Worm (Caenorhabditis elegans) whole organism, midembryonic: ENCODE data around the gene gly-7.

Experiments
- T22C8.4 ChIP-seq: fragments of 200-800 bp; sonication (Bioruptor generic); IDR thresholded peaks from 2 replicates; pipeline ENCODE4 v1.3.6; 2022; ENCODE audit warnings: missing genetic modification characterization, missing compliant biosample characterization
- cog-1 ChIP-seq: sonication (generic microtip); optimal IDR thresholded peaks from 2 replicates; lab custom pipeline; 2016; ENCODE audit warnings: missing genetic modification characterization, missing compliant biosample characterization
- flt-1 ChIP-seq: fragments of 200-800 bp; sonication (Bioruptor generic); IDR thresholded peaks from 2 replicates; pipeline ENCODE4 v1.3.6; 2022; ENCODE audit warnings: missing genetic modification characterization, missing compliant biosample characterization
- klf-2 ChIP-seq: fragments of 200-800 bp; sonication (Bioruptor generic); conservative IDR thresholded peaks from 2 replicates; pipeline ENCODE4 v1.3.6; 2022; ENCODE audit warnings: missing genetic modification reagents, missing genetic modification characterization, missing compliant biosample characterization
- med-1 ChIP-seq: sonication (generic microtip); optimal IDR thresholded peaks from 2 replicates; lab custom pipeline; 2017; ENCODE audit warnings: missing genetic modification characterization, mild to moderate bottlenecking, missing compliant biosample characterization, antibody characterized with exemption, missing genetic modification reagents; ENCODE audit not compliant: insufficient read depth
- ref-1 ChIP-seq: fragments of 200-800 bp; sonication (Bioruptor generic); conservative IDR thresholded peaks from 2 replicates; pipeline ENCODE4 v1.3.6; 2022; ENCODE audit warnings: missing genetic modification reagents, missing genetic modification characterization, missing compliant biosample characterization
- tab-1 ChIP-seq: fragments of 200-800 bp; sonication (Bioruptor generic); IDR thresholded peaks from 2 replicates; pipeline ENCODE4 v1.3.6; 2022; ENCODE audit warnings: missing genetic modification characterization, missing compliant biosample characterization
- ztf-23 ChIP-seq: fragments of 200-800 bp; sonication (Bioruptor generic); IDR thresholded peaks from 2 replicates; pipeline ENCODE4 v1.3.6; 2022; ENCODE audit warnings: missing genetic modification reagents, missing genetic modification characterization, missing compliant biosample characterization

ce11 chrV:1868025-1868424 lies 46.9 kb upstream of the gly-7 start:
- no peak for TF ChIP-seq klf-2 (GFP tag; lab: Robert Waterston, UW)
- no peak for TF ChIP-seq med-1 (GFP tag; lab: Kevin White, UChicago)
- no peak for TF ChIP-seq T22C8.4
- no peak for TF ChIP-seq ztf-23 (GFP tag; lab: Robert Waterston, UW)
- TF ChIP-seq cog-1 (tag; lab: Kevin White, UChicago) = no peak
- no peak for TF ChIP-seq flt-1 (GFP tag; lab: Robert Waterston, UW)
- no peak for TF ChIP-seq tab-1 (GFP tag; lab: Robert Waterston, UW)
- no peak for TF ChIP-seq ref-1 (GFP tag; lab: Robert Waterston, UW)
